Worm (Caenorhabditis elegans): ENCODE measurements around the gene clec-205.

DNA sequence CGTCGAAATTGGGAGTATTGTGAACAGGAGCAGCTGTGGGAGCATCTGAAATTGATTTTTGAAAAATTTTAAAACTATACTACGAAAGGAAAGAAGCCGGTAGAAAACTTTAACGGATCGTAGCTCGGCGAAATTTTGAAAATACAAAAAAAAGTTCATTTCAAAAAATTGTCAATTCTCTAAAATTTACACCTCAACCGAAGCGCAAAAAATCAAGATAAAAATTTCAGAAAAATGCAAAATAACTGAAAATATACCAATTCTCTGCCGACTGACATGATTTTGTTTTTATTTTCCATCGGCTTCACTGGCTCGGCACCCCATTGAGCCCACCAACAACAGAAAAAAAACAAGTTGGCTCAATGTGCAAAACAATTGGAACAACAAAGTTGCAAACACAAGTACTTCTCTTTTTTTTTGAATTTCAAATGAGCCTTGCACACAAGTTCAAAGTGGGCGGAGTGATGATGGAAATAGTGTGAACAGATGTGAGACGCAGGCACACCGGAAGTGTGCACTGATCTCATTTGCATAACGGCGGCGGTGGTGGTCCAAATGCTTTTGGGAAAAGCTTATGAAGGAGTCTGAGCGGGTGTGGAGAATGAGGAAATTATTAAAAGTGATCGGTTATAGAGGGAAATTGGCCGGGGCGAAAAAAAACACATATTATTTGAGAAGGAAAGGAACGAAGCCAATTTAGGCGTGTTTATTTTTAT is 14.3 kb downstream of the clec-205 start, which contains the start of gene F36H9.7:
- no peak for TF ChIP-seq lin-39 (tag; optimal IDR thresholded peaks at IDR 0.05)
- TF ChIP-seq unc-130 (GFP tag; optimal IDR thresholded peaks at IDR 0.05): no peak
- no peak for TF ChIP-seq nhr-11 (tag; optimal IDR thresholded peaks at IDR 0.05)
- no peak for TF ChIP-seq lin-15B (tag; optimal IDR thresholded peaks at IDR 0.05)
- no peak for TF ChIP-seq fos-1 (tag; optimal IDR thresholded peaks at IDR 0.05)
- no peak for TF ChIP-seq D1046.2 (GFP tag; IDR thresholded peaks at IDR 0.05)
- TF ChIP-seq ceh-82 (tag; optimal IDR thresholded peaks at IDR 0.05): no peak
- no peak for TF ChIP-seq nhr-111 (GFP tag; optimal IDR thresholded peaks at IDR 0.05)
- TF ChIP-seq set-16 (GFP tag; IDR thresholded peaks at IDR 0.05): no peak
